Worm (Caenorhabditis elegans): ENCODE measurements around the gene ufd-2.
A peak's percentile ranks its signal among the peaks of the same experiment; 100 is the strongest.

The ufd-2 gene

DNA sequence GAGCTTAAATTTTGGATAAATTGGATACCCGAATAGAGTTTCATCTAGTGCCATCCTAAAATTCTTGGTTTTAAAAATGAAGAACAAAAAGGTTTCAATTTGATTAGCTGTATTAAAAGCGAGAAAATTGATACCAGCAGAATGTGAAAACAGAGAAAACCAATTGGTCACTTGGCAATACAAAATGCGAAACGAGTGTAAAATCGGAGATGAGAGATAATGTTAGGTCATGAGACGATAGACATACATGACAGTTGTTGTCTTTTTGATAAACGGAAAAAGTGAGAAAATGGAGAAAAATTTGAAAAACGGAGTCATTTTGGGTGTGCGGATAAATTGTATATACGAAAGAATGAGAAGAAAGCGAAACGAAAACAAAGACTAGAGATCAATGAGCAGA, 42.5 kb downstream of the ufd-2 start, which contains the start of gene sfxn-5 (continued):
- TF ChIP-seq nhr-47 (tag; optimal IDR thresholded peaks at IDR 0.05): no peak
- TF ChIP-seq hpl-2 (GFP tag; optimal IDR thresholded peaks at IDR 0.05): no peak
- no peak for TF ChIP-seq tlp-1 (tag; optimal IDR thresholded peaks at IDR 0.05)
- TF ChIP-seq snu-23 (GFP tag; optimal IDR thresholded peaks at IDR 0.05): peak; percentile 59
- TF ChIP-seq lin-39 (tag; optimal IDR thresholded peaks at IDR 0.05): no peak
- TF ChIP-seq ces-1 (GFP tag; optimal IDR thresholded peaks at IDR 0.05): no peak
- peak; percentile 12 for TF ChIP-seq nhr-19 (GFP tag; conservative IDR thresholded peaks at IDR 0.05)
- TF ChIP-seq swsn-7 (tag; optimal IDR thresholded peaks at IDR 0.05): no peak
- no peak for TF ChIP-seq nhr-76 (tag; optimal IDR thresholded peaks at IDR 0.05)
- TF ChIP-seq lin-15B (tag; optimal IDR thresholded peaks at IDR 0.05): no peak
- peak; percentile 45 for TF ChIP-seq rnt-1 (tag; optimal IDR thresholded peaks at IDR 0.05)
- peak in 1 of 2 experiments; percentile 25 for TF ChIP-seq efl-1 (optimal IDR thresholded peaks at IDR 0.05)
- peak in 1 of 2 experiments; percentile 1 for TF ChIP-seq efl-1 (GFP tag; optimal IDR thresholded peaks at IDR 0.05 in 1 of 2)
- TF ChIP-seq jun-1 (tag; optimal IDR thresholded peaks at IDR 0.05): no peak
- TF ChIP-seq sptf-1 (tag; optimal IDR thresholded peaks at IDR 0.05): no peak
- TF ChIP-seq fkh-10 (GFP tag; optimal IDR thresholded peaks at IDR 0.05): no peak
- peak; percentile 82 for TF ChIP-seq lin-14 (GFP tag; optimal IDR thresholded peaks at IDR 0.05)
- no peak for TF ChIP-seq ceh-82 (tag; optimal IDR thresholded peaks at IDR 0.05)
- no peak for TF ChIP-seq ztf-4 (tag; optimal IDR thresholded peaks at IDR 0.05)
- TF ChIP-seq elt-3 (tag; optimal IDR thresholded peaks at IDR 0.05): no peak
- no peak for TF ChIP-seq nhr-237 (tag; optimal IDR thresholded peaks at IDR 0.05)
- TF ChIP-seq skn-1 (tag; optimal IDR thresholded peaks at IDR 0.05): no peak
- no peak for TF ChIP-seq C16A3.4 (tag; optimal IDR thresholded peaks at IDR 0.05)
- TF ChIP-seq ceh-63 (GFP tag; optimal IDR thresholded peaks at IDR 0.05): no peak
- no peak for TF ChIP-seq nhr-84 (tag; optimal IDR thresholded peaks at IDR 0.05)
- no peak for TF ChIP-seq unc-30 (tag; optimal IDR thresholded peaks at IDR 0.05)
- TF ChIP-seq blmp-1 (tag; optimal IDR thresholded peaks at IDR 0.05): peak; percentile 90
- TF ChIP-seq sox-4 (tag; optimal IDR thresholded peaks at IDR 0.05): no peak

DNA sequence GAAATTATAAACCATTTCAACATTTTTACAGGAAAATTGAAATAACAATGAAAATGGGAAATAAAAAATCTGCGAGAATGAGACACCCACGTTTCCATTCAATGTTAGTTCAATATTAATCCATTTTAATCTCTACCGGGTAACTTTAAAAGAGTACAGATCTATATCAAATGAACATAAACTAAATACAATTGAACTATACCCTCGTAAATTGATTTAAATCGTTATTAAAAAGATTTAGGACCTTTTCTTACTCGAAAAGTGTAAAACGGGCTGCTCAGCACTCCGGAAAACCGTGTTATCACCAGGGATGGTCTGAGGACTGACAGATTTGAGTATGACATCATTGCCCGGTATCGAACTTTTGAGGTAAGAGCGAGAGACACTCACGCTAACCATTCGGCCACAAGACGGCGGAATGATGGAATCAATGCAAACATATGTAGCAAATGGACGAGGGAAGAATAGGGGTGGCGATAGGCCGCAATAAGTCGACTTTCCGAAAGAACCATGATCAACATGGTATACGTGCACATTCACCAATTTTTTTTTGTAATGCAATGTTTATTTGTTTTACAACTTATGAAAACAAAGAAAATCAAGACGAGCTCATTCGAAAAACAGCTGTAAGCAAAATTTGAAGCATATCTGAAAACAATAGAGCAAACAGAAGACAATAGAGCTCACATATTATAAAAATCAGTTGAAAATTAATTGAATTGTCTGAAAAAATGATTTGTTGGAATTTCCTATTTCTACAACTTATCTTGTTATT, 44.6 kb downstream of the ufd-2 start, which contains the start of the genes chst-1 and C41C4.9:
Gene chst-1 (minus strand): TSS at position 51 of the 775 bp plus-strand sequence.
Gene C41C4.9 (plus strand): TSS at position 725 of the 775 bp plus-strand sequence.
- TF ChIP-seq mep-1 (tag; optimal IDR thresholded peaks at IDR 0.05) (peak; percentile 69), nhr-77 (tag; optimal IDR thresholded peaks at IDR 0.05) (peak; percentile 66), ceh-63 (GFP tag; optimal IDR thresholded peaks at IDR 0.05) (no peak), C16A3.4 (tag; optimal IDR thresholded peaks at IDR 0.05) (peak; percentile 81), ztf-4 (tag; optimal IDR thresholded peaks at IDR 0.05) (peak; percentile 7), dsc-1 (tag; optimal IDR thresholded peaks at IDR 0.05) (peak; percentile 65), ceh-8 (GFP tag; optimal IDR thresholded peaks at IDR 0.05) (peak; percentile 23), aha-1 (tag; optimal IDR thresholded peaks at IDR 0.05) (no peak), egl-27 (tag; optimal IDR thresholded peaks at IDR 0.05) (peak in 1 of 2 experiments; percentile 35), snpc-4 (tag; optimal IDR thresholded peaks at IDR 0.05) (peak; percentile 29), xbp-1 (tag; optimal IDR thresholded peaks at IDR 0.05) (peak; percentile 20), efl-3 (GFP tag; optimal IDR thresholded peaks at IDR 0.05) (no peak), blmp-1 (tag; optimal IDR thresholded peaks at IDR 0.05) (peak; percentile 39), skn-1 (tag; optimal IDR thresholded peaks at IDR 0.05) (peak; percentile 76), nhr-47 (tag; optimal IDR thresholded peaks at IDR 0.05) (peak; percentile 70), sox-4 (tag; optimal IDR thresholded peaks at IDR 0.05) (no peak), nhr-12 (tag; optimal IDR thresholded peaks at IDR 0.05) (no peak), ztf-11 (tag; optimal IDR thresholded peaks at IDR 0.05) (peak in 1 of 2 experiments; percentile 44), hpl-2 (GFP tag; optimal IDR thresholded peaks at IDR 0.05) (no peak), fos-1 (tag; optimal IDR thresholded peaks at IDR 0.05) (peak; percentile 47), unc-98 (GFP tag; IDR thresholded peaks at IDR 0.05) (0 out of 2 replicates have a peak, but pooled peaks have one; percentile 10), jun-1 (tag; optimal IDR thresholded peaks at IDR 0.05) (peak; percentile 38), pqm-1 (tag; optimal IDR thresholded peaks at IDR 0.05) (no peak), hlh-17 (GFP tag; optimal IDR thresholded peaks at IDR 0.05; ENCODE audit: borderline replicate concordance) (no peak), nhr-71 (tag; optimal IDR thresholded peaks at IDR 0.05) (peak; percentile 74), nhr-19 (GFP tag; conservative IDR thresholded peaks at IDR 0.05) (peak; percentile 56), mdl-1 (tag; optimal IDR thresholded peaks at IDR 0.05) (peak in 1 of 2 experiments; percentile 79), lin-13 (GFP tag; optimal IDR thresholded peaks at IDR 0.05) (peak; percentile 17), aly-2 (tag; optimal IDR thresholded peaks at IDR 0.05) (peak; percentile 37), ces-1 (GFP tag; optimal IDR thresholded peaks at IDR 0.05) (no peak), efl-1 (optimal IDR thresholded peaks at IDR 0.05) (peak; percentile 50 to 51), efl-1 (GFP tag; optimal IDR thresholded peaks at IDR 0.05 in 1 of 2) (peak; percentile 20 to 96), lin-14 (GFP tag; optimal IDR thresholded peaks at IDR 0.05) (peak; percentile 34), irx-1 (tag; optimal IDR thresholded peaks at IDR 0.05) (peak; percentile 19), lin-35 (GFP tag; optimal IDR thresholded peaks at IDR 0.05) (peak; percentile 29 to 84), rnt-1 (tag; optimal IDR thresholded peaks at IDR 0.05) (peak; percentile 84)
